Fruit fly (Drosophila melanogaster) whole organism, embryonic: Measurements from ENCODE around the gene CG13476.
A peak's percentile ranks its signal among the peaks of the same experiment; 100 is the strongest.

Source experiments
- B-H2 ChIP-seq: fragments of 200-800 bp; sonication (Bioruptor generic); optimal IDR thresholded peaks from 2 replicates; lab custom pipeline; 2018; ENCODE audit warnings: missing biosample characterization, mild to moderate bottlenecking, missing genetic modification characterization
- Bteb2 ChIP-seq: fragments of 200-800 bp; sonication (Bioruptor generic); optimal IDR thresholded peaks from 2 replicates; lab custom pipeline; 2016; ENCODE audit warnings: missing biosample characterization, missing genetic modification characterization
- C15 ChIP-seq: fragments of 200-800 bp; sonication (Bioruptor generic); IDR thresholded peaks from 3 replicates; pipeline ENCODE4 v1.3.6; 2022; ENCODE audit warnings: missing biosample characterization, missing genetic modification characterization
- CG10321 ChIP-seq: fragments of 200-800 bp; sonication (Bioruptor generic); IDR thresholded peaks from 2 replicates; pipeline ENCODE4 v1.3.6; 2022; ENCODE audit warnings: missing biosample characterization, missing genetic modification characterization
- CG11723 ChIP-seq: fragments of 200-800 bp; sonication (Bioruptor generic); optimal IDR thresholded peaks from 2 replicates; lab custom pipeline; 2017; ENCODE audit warnings: missing biosample characterization, mild to moderate bottlenecking, missing genetic modification characterization
- CG12236 ChIP-seq: fragments of 200-800 bp; sonication (Bioruptor generic); optimal IDR thresholded peaks from 2 replicates; lab custom pipeline; 2016; ENCODE audit warnings: missing biosample characterization, missing genetic modification characterization
- CG1529 ChIP-seq: fragments of 200-800 bp; sonication (Bioruptor generic); optimal IDR thresholded peaks from 3 replicates; lab custom pipeline; 2018; ENCODE audit warnings: missing biosample characterization, missing genetic modification characterization
- CG1603 ChIP-seq: fragments of 200-800 bp; sonication (Bioruptor generic); optimal IDR thresholded peaks from 2 replicates; lab custom pipeline; 2019; ENCODE audit warnings: missing biosample characterization, mild to moderate bottlenecking, missing genetic modification characterization, moderate library complexity
- CG16813 ChIP-seq: fragments of 200-800 bp; sonication (Bioruptor generic); IDR thresholded peaks from 3 replicates; pipeline ENCODE4 v1.3.6; 2022; ENCODE audit warnings: missing biosample characterization, missing genetic modification characterization; ENCODE audit not compliant: partially characterized antibody
- CG17186 ChIP-seq: fragments of 200-800 bp; sonication (Bioruptor generic); optimal IDR thresholded peaks from 3 replicates; lab custom pipeline; 2017; ENCODE audit warnings: missing biosample characterization, missing genetic modification reagents, missing genetic modification characterization
- CG17802 ChIP-seq: fragments of 200-800 bp; sonication (Bioruptor generic); optimal IDR thresholded peaks from 2 replicates; lab custom pipeline; 2018; ENCODE audit warnings: missing biosample characterization, mild to moderate bottlenecking, missing genetic modification characterization, moderate library complexity
- CG17912 ChIP-seq: fragments of 200-800 bp; sonication (Bioruptor generic); optimal IDR thresholded peaks from 2 replicates; lab custom pipeline; 2018; ENCODE audit warnings: missing biosample characterization, mild to moderate bottlenecking, missing genetic modification characterization
- CG1792 ChIP-seq: fragments of 200-800 bp; sonication (Bioruptor generic); optimal IDR thresholded peaks from 2 replicates; lab custom pipeline; 2016; ENCODE audit warnings: missing biosample characterization, missing genetic modification characterization
- CG18476 ChIP-seq: fragments of 200-800 bp; sonication (Bioruptor generic); optimal IDR thresholded peaks from 2 replicates; lab custom pipeline; 2016; ENCODE audit warnings: missing biosample characterization, mild to moderate bottlenecking, missing genetic modification characterization
- CG18599 ChIP-seq: fragments of 200-800 bp; sonication (Bioruptor generic); optimal IDR thresholded peaks from 3 replicates; lab custom pipeline; 2017; ENCODE audit warnings: missing biosample characterization, missing genetic modification characterization, mild to moderate bottlenecking, moderate library complexity, missing genetic modification reagents
- CG2889 ChIP-seq: fragments of 200-800 bp; sonication (Bioruptor generic); IDR thresholded peaks from 3 replicates; pipeline ENCODE4 v1.3.6; 2022; ENCODE audit warnings: missing biosample characterization, missing genetic modification characterization
- CG3847 ChIP-seq: fragments of 200-800 bp; sonication (Bioruptor generic); IDR thresholded peaks from 2 replicates; pipeline ENCODE4 v1.3.6; 2022; ENCODE audit warnings: missing biosample characterization, missing genetic modification characterization
- CG4328 ChIP-seq: fragments of 200-800 bp; sonication (Bioruptor generic); optimal IDR thresholded peaks from 3 replicates; lab custom pipeline; 2017; ENCODE audit warnings: missing biosample characterization, missing genetic modification reagents, missing genetic modification characterization
- CG4404 ChIP-seq: fragments of 200-800 bp; sonication (Bioruptor generic); IDR thresholded peaks from 2 replicates; pipeline ENCODE4 v1.3.6; 2022; ENCODE audit warnings: missing biosample characterization, missing genetic modification characterization
- CG4730 ChIP-seq: fragments of 200-800 bp; sonication (Bioruptor generic); IDR thresholded peaks from 2 replicates; pipeline ENCODE4 v1.3.6; 2022; ENCODE audit warnings: missing biosample characterization, missing genetic modification characterization
- CG7987 ChIP-seq: fragments of 200-800 bp; sonication (Bioruptor generic); optimal IDR thresholded peaks from 2 replicates; lab custom pipeline; 2018; ENCODE audit warnings: missing biosample characterization, mild to moderate bottlenecking, missing genetic modification characterization, moderate library complexity
- CG9797 ChIP-seq: fragments of 200-800 bp; sonication (Bioruptor generic); optimal IDR thresholded peaks from 3 replicates; lab custom pipeline; 2018; ENCODE audit warnings: missing biosample characterization, mild to moderate bottlenecking, missing genetic modification characterization
- CHES-1-like ChIP-seq: fragments of 200-800 bp; sonication (Bioruptor generic); optimal IDR thresholded peaks from 2 replicates; lab custom pipeline; 2016; ENCODE audit warnings: missing biosample characterization, missing genetic modification characterization
- Ets65A ChIP-seq: fragments of 200-800 bp; sonication (Bioruptor generic); peaks from one replicate; lab custom pipeline; 2016; ENCODE audit warnings: missing biosample characterization, missing genetic modification characterization
- Lim3 ChIP-seq: fragments of 200-800 bp; sonication (Bioruptor generic); IDR thresholded peaks from 2 replicates; pipeline ENCODE4 v1.3.6; 2022; ENCODE audit warnings: missing biosample characterization, missing genetic modification characterization
- NK7.1 ChIP-seq: fragments of 200-800 bp; sonication (Bioruptor generic); optimal IDR thresholded peaks from 3 replicates; lab custom pipeline; 2016; ENCODE audit warnings: missing biosample characterization, missing genetic modification characterization
- Nf-YB ChIP-seq: fragments of 200-800 bp; sonication (Bioruptor generic); optimal IDR thresholded peaks from 3 replicates; lab custom pipeline; 2019; ENCODE audit warnings: missing biosample characterization, mild to moderate bottlenecking, missing genetic modification characterization, moderate library complexity
- Sin3A ChIP-seq: fragments of >200 bp; optimal IDR thresholded peaks from 2 replicates; lab custom pipeline; 2018
- Taf1 ChIP-seq: fragments of 200-800 bp; sonication (Bioruptor generic); IDR thresholded peaks from 2 replicates; pipeline ENCODE4 v1.3.6; 2022; ENCODE audit warnings: missing biosample characterization, missing genetic modification characterization
- Tbp ChIP-seq: fragments of >200 bp; optimal IDR thresholded peaks from 2 replicates; lab custom pipeline; 2018; ENCODE audit warnings: missing biosample characterization, missing genetic modification characterization
- Xrp1 ChIP-seq: fragments of 200-800 bp; sonication (Bioruptor generic); IDR thresholded peaks from 2 replicates; pipeline ENCODE4 v1.3.6; 2022; ENCODE audit warnings: missing biosample characterization, missing genetic modification characterization
- abd-A ChIP-seq: fragments of 200-800 bp; sonication (Bioruptor generic); optimal IDR thresholded peaks from 3 replicates; lab custom pipeline; 2019; ENCODE audit warnings: missing biosample characterization, mild to moderate bottlenecking, missing genetic modification characterization, moderate library complexity
- ato ChIP-seq: fragments of 200-800 bp; sonication (Bioruptor generic); IDR thresholded peaks from 2 replicates; pipeline ENCODE4 v1.3.6; 2022; ENCODE audit warnings: missing biosample characterization, missing genetic modification characterization; ENCODE audit not compliant: partially characterized antibody
- esg ChIP-seq: fragments of 200-800 bp; sonication (Bioruptor generic); conservative IDR thresholded peaks from 2 replicates; pipeline ENCODE4 v1.3.6; 2022; ENCODE audit warnings: missing biosample characterization, missing genetic modification characterization
- exex ChIP-seq: fragments of 200-800 bp; sonication (Bioruptor generic); optimal IDR thresholded peaks from 4 replicates; lab custom pipeline; 2018; ENCODE audit warnings: missing biosample characterization, mild to moderate bottlenecking, missing genetic modification characterization, moderate library complexity
- her ChIP-seq: fragments of 200-800 bp; sonication (Bioruptor generic); optimal IDR thresholded peaks from 2 replicates; lab custom pipeline; 2016; ENCODE audit warnings: missing biosample characterization, missing genetic modification characterization
- insv ChIP-seq, 2 experiments: fragments of 200-800 bp; sonication (Bioruptor generic); optimal IDR thresholded peaks; 3 replicates each; lab custom pipeline; 2016 to 2018; ENCODE audit warnings: missing biosample characterization in 2 of 2, missing genetic modification characterization in 2 of 2
- inv ChIP-seq: fragments of 200-800 bp; sonication (Bioruptor generic); IDR thresholded peaks from 2 replicates; pipeline ENCODE4 v1.3.6; 2022; ENCODE audit warnings: missing biosample characterization, missing genetic modification characterization; ENCODE audit not compliant: partially characterized antibody
- jing ChIP-seq: fragments of 200-800 bp; sonication (Bioruptor generic); optimal IDR thresholded peaks from 2 replicates; lab custom pipeline; 2018; ENCODE audit warnings: missing biosample characterization, mild to moderate bottlenecking, missing genetic modification characterization
- kah ChIP-seq: fragments of 200-800 bp; sonication (Bioruptor generic); optimal IDR thresholded peaks from 2 replicates; lab custom pipeline; 2018; ENCODE audit warnings: missing biosample characterization, mild to moderate bottlenecking, missing genetic modification characterization
- lola ChIP-seq, 3 experiments: fragments of >200 bp in 2 of 3; fragments of 200-800 bp in 1 of 3; sonication (Bioruptor generic) in 1 of 3; optimal IDR thresholded peaks; 2 replicates each; lab custom pipeline; 2017 to 2019; ENCODE audit warnings: missing biosample characterization in 3 of 3, missing genetic modification characterization in 3 of 3, mild to moderate bottlenecking in 1 of 3, moderate library complexity in 1 of 3
- mld ChIP-seq: fragments of 200-800 bp; sonication (Bioruptor generic); IDR thresholded peaks from 3 replicates; pipeline ENCODE4 v1.3.6; 2022; ENCODE audit warnings: missing biosample characterization, missing genetic modification characterization; ENCODE audit not compliant: partially characterized antibody
- nerfin-1 ChIP-seq: fragments of 200-800 bp; sonication (Bioruptor generic); optimal IDR thresholded peaks from 3 replicates; lab custom pipeline; 2019; ENCODE audit warnings: missing biosample characterization, mild to moderate bottlenecking, missing genetic modification characterization, moderate library complexity
- odd ChIP-seq: fragments of 200-800 bp; sonication (Bioruptor generic); optimal IDR thresholded peaks from 2 replicates; lab custom pipeline; 2017; ENCODE audit warnings: missing biosample characterization, mild to moderate bottlenecking, missing genetic modification characterization
- rib ChIP-seq: fragments of 200-800 bp; sonication (Bioruptor generic); IDR thresholded peaks from 2 replicates; pipeline ENCODE4 v1.3.6; 2022; ENCODE audit warnings: missing biosample characterization, missing genetic modification characterization
- ro ChIP-seq: fragments of 200-800 bp; sonication (Bioruptor generic); IDR thresholded peaks from 2 replicates; pipeline ENCODE4 v1.3.6; 2022; ENCODE audit warnings: missing biosample characterization, missing genetic modification characterization
- tgo ChIP-seq: fragments of 200-800 bp; sonication (Bioruptor generic); IDR thresholded peaks from 3 replicates; pipeline ENCODE4 v1.3.6; 2022; ENCODE audit warnings: missing biosample characterization, missing genetic modification characterization
- vvl ChIP-seq: fragments of 200-800 bp; sonication (Bioruptor generic); IDR thresholded peaks from 2 replicates; pipeline ENCODE4 v1.3.6; 2022; ENCODE audit warnings: missing biosample characterization, missing genetic modification characterization
- z ChIP-seq: fragments of 200-800 bp; sonication (Bioruptor generic); IDR thresholded peaks from 3 replicates; pipeline ENCODE4 v1.3.6; 2022; ENCODE audit warnings: missing biosample characterization, missing genetic modification characterization

Gene CG13476

DNA sequence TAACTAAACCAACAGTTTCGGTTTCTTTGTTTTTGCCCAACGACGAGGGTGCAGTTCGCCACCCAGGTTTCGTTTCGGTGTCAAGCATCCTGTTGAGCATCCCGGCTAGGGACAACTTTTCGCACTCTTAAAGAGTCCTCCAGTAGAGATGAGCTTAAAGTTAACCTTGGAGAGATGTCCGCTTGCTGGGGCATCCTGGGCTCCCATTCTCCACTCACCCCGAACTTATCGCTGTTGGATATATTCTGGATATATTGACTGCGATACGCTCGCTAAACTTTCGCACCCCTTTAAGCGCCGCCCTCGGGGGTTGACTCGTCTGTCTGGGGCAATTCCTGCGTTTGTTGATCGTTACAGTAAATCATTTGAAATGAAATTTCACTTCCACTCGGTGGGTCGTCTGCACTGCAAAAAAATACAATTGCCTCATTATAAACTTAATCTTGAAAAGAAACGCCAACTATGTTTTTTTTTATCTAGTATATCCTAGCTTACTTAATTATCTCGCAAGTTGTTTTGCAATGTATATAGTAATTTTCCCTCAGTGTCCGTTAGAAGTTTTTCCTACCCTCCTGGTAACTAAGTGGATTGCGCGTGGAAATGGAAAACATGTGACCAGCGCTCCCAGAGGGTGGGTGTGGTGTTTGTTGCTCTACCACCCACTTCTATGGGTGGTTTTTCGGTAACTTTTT, 43.6 kb upstream of the CG13476 start (continued):
- TF ChIP-seq CG11723 (GFP tag; lab: Kevin White, UChicago) (peak; percentile 58), mld (GFP tag; lab: Robert Waterston, UW) (no peak), Xrp1 (GFP tag; lab: Robert Waterston, UW) (peak; percentile 93), CG17186 (no peak), CG4730 (GFP tag; lab: Robert Waterston, UW) (peak; percentile 63; the same call in 1 of the 2 replicates), Lim3 (GFP tag; lab: Robert Waterston, UW) (peak; percentile 73), rib (GFP tag; lab: Robert Waterston, UW) (peak; percentile 66; the same call in 1 of the 2 replicates), CG1792 (peak; percentile 78), esg (GFP tag; lab: Robert Waterston, UW) (peak; percentile 76), CG17912 (GFP tag; lab: Kevin White, UChicago) (no peak), CG18599 (GFP tag; lab: Kevin White, UChicago) (peak; percentile 88), CG4404 (GFP tag; lab: Robert Waterston, UW) (peak; percentile 68), CG7987 (GFP tag; lab: Kevin White, UChicago) (no peak), ato (GFP tag; lab: Robert Waterston, UW) (no peak), abd-A (tag; lab: Kevin White, UChicago) (peak; percentile 98), CHES-1-like (peak; percentile 83), Ets65A (GFP tag; lab: Kevin White, UChicago) (peak; percentile 95), Tbp (GFP tag; lab: Kevin White, UChicago) (no peak), z (GFP tag; lab: Robert Waterston, UW) (peak; percentile 55; the same call in 2 of the 3 replicates), lola (GFP tag; optimal IDR thresholded peaks at IDR 0.05; lab: Kevin White, UChicago) (peak in 1 of 3 experiments; percentile 70), insv (GFP tag; optimal IDR thresholded peaks at IDR 0.05; lab: Kevin White, UChicago) (peak in 1 of 2 experiments; percentile 11), inv (GFP tag; lab: Robert Waterston, UW) (no peak), CG1603 (peak; percentile 76), vvl (GFP tag; lab: Robert Waterston, UW) (peak; percentile 95), CG16813 (GFP tag; lab: Robert Waterston, UW) (no peak), tgo (peak; percentile 84), CG10321 (GFP tag; lab: Robert Waterston, UW) (no peak; the same call in 1 of the 2 replicates), exex (tag; lab: Kevin White, UChicago) (peak; percentile 57), Taf1 (GFP tag; lab: Robert Waterston, UW) (peak; percentile 51; the same call in 1 of the 2 replicates), CG4328 (GFP tag; lab: Kevin White, UChicago) (peak; percentile 58), Sin3A (no peak), ro (GFP tag; lab: Robert Waterston, UW) (peak; percentile 73), CG18476 (GFP tag; lab: Kevin White, UChicago) (peak; percentile 60), C15 (GFP tag; lab: Robert Waterston, UW) (no peak; the same call in 2 of the 3 replicates), nerfin-1 (tag; lab: Kevin White, UChicago) (peak; percentile 79), odd (GFP tag; lab: Kevin White, UChicago) (peak; percentile 52), CG9797 (GFP tag; lab: Kevin White, UChicago) (no peak), Bteb2 (peak; percentile 71), CG1529 (GFP tag; lab: Kevin White, UChicago) (peak; percentile 75), B-H2 (GFP tag; lab: Kevin White, UChicago) (no peak), Nf-YB (GFP tag; lab: Kevin White, UChicago) (peak; percentile 50), CG3847 (GFP tag; lab: Robert Waterston, UW) (peak; percentile 71), CG17802 (tag; lab: Kevin White, UChicago) (peak; percentile 15), CG12236 (GFP tag; lab: Kevin White, UChicago) (peak; percentile 57), NK7.1 (peak; percentile 76), CG2889 (GFP tag; lab: Robert Waterston, UW) (peak; percentile 62; the same call in 1 of the 3 replicates), kah (GFP tag; lab: Kevin White, UChicago) (no peak), her (GFP tag; lab: Kevin White, UChicago) (peak; percentile 62), jing (peak; percentile 44)
